Worm (Caenorhabditis elegans) whole organism, young adult: Measurements from ENCODE around the gene ZK792.1.

Source experiments
- B0261.1 ChIP-seq: sonication (generic microtip); optimal IDR thresholded peaks from 2 replicates; lab custom pipeline; 2016; ENCODE audit warnings: mild to moderate bottlenecking, missing genetic modification characterization, moderate library complexity, missing compliant biosample characterization
- F23B12.7 ChIP-seq: sonication (generic microtip); optimal IDR thresholded peaks from 2 replicates; lab custom pipeline; 2017; ENCODE audit warnings: missing genetic modification characterization, mild to moderate bottlenecking, missing compliant biosample characterization, antibody characterized with exemption, moderate library complexity; ENCODE audit not compliant: insufficient read depth
- him-1 ChIP-seq: sonication (generic microtip); optimal IDR thresholded peaks from 2 replicates; lab custom pipeline; 2016; ENCODE audit warnings: missing genotype, missing genetic modification reagents, missing genetic modification characterization, missing compliant biosample characterization
- madf-3 ChIP-seq: fragments of 200-800 bp; sonication (Bioruptor generic); IDR thresholded peaks from 2 replicates; pipeline ENCODE4 v1.3.6; 2022; ENCODE audit warnings: missing genetic modification reagents, missing genetic modification characterization, missing compliant biosample characterization

DNA sequence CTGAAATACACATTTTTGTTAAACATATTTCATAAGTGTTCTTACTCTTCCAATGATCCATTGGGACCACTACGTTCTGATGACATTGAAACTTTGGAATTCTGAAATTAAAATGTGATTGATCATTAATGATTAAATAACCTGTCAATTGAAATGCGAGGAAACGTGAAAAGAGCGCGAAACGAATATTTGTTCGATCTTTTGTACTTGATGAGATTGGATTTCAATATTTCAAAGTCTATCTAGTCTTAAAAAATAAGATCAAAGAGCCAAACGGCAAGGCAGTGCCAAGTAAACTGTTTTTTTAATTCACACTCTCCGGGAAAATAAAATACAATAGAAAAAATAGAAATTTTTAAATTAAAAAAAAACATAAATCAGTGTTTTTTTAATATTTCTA is 22.3 kb downstream of the ZK792.1 start, which contains the start of gene ZK792.4:
- TF ChIP-seq madf-3 (no peak), B0261.1 (no peak), him-1 (tag; lab: Kevin White, UChicago) (no peak), F23B12.7 (tag; lab: Kevin White, UChicago) (no peak)
